Fruit fly (Drosophila melanogaster): ENCODE data around the gene mthl2.

dm6 chr3L:5562584-5562983, 42.0 kb upstream of the mthl2 start:
- no peak for TF ChIP-seq h (GFP tag; optimal IDR thresholded peaks at IDR 0.05)
- no peak for TF ChIP-seq Abd-B (GFP tag; optimal IDR thresholded peaks at IDR 0.05)
- TF ChIP-seq Mio (GFP tag; optimal IDR thresholded peaks at IDR 0.05) = no peak
- TF ChIP-seq lola (GFP tag; optimal IDR thresholded peaks at IDR 0.05) = no peak
- no peak for TF ChIP-seq pan (optimal IDR thresholded peaks at IDR 0.05)
- TF ChIP-seq usp (GFP tag; optimal IDR thresholded peaks at IDR 0.05) = no peak
- no peak for TF ChIP-seq sage (GFP tag; optimal IDR thresholded peaks at IDR 0.05)
- no peak for TF ChIP-seq br (GFP tag; optimal IDR thresholded peaks at IDR 0.05)
- no peak for TF ChIP-seq Sp1 (GFP tag; optimal IDR thresholded peaks at IDR 0.05)
- no peak for TF ChIP-seq foxo (GFP tag; optimal IDR thresholded peaks at IDR 0.05)
- TF ChIP-seq Dfd (GFP tag; optimal IDR thresholded peaks at IDR 0.05) = no peak
- TF ChIP-seq Rel (GFP tag; optimal IDR thresholded peaks at IDR 0.05) = no peak
- peak; percentile 42 for TF ChIP-seq Rel (tag; optimal IDR thresholded peaks at IDR 0.05)
- TF ChIP-seq dmrt93B (GFP tag; optimal IDR thresholded peaks at IDR 0.05) = no peak
